Worm (Caenorhabditis elegans) whole organism, late embryonic: ENCODE measurements around the gene mcm-2.

Experiments used
- C08G9.2 ChIP-seq: sonication (generic microtip); optimal IDR thresholded peaks from 2 replicates; lab custom pipeline; 2016; ENCODE audit warnings: mild to moderate bottlenecking, missing genetic modification characterization, moderate library complexity, missing compliant biosample characterization
- C38D4.7 ChIP-seq: fragments of 200-800 bp; sonication (Bioruptor generic); optimal IDR thresholded peaks from 2 replicates; lab custom pipeline; 2018; ENCODE audit warnings: mild to moderate bottlenecking, missing genetic modification characterization, moderate library complexity, missing compliant biosample characterization
- K02D7.2 ChIP-seq: sonication (generic microtip); optimal IDR thresholded peaks from 2 replicates; lab custom pipeline; 2017; ENCODE audit warnings: mild to moderate bottlenecking, missing genetic modification characterization, missing compliant biosample characterization
- T23F11.4 ChIP-seq: fragments of 200-800 bp; sonication (Bioruptor generic); optimal IDR thresholded peaks from 2 replicates; lab custom pipeline; 2018; ENCODE audit warnings: mild to moderate bottlenecking, missing genetic modification characterization, missing compliant biosample characterization
- Y22D7AL.16 ChIP-seq: sonication (generic microtip); optimal IDR thresholded peaks from 2 replicates; lab custom pipeline; 2016; ENCODE audit warnings: missing genetic modification characterization, missing compliant biosample characterization
- ahr-1 ChIP-seq: sonication (generic microtip); optimal IDR thresholded peaks from 2 replicates; lab custom pipeline; 2016; ENCODE audit warnings: missing genetic modification characterization, missing compliant biosample characterization
- ama-1 ChIP-seq: fragments of 150-350 bp; optimal IDR thresholded peaks from 2 replicates; lab custom pipeline; 2014
- ceh-22 ChIP-seq: sonication (generic microtip); optimal IDR thresholded peaks from 2 replicates; lab custom pipeline; 2017; ENCODE audit warnings: missing biosample characterization, missing genetic modification characterization
- ceh-24 ChIP-seq: sonication (generic microtip); optimal IDR thresholded peaks from 2 replicates; lab custom pipeline; 2016; ENCODE audit warnings: mild to moderate bottlenecking, missing genetic modification characterization, missing compliant biosample characterization
- ceh-31 ChIP-seq: sonication (generic microtip); optimal IDR thresholded peaks from 2 replicates; lab custom pipeline; 2016; ENCODE audit warnings: missing genetic modification characterization, missing compliant biosample characterization
- ceh-45 ChIP-seq: fragments of 200-800 bp; sonication (Bioruptor generic); IDR thresholded peaks from 2 replicates; pipeline ENCODE4 v1.3.6; 2022; ENCODE audit warnings: missing genetic modification reagents, missing genetic modification characterization, missing compliant biosample characterization
- ceh-48 ChIP-seq: sonication (generic microtip); optimal IDR thresholded peaks from 2 replicates; lab custom pipeline; 2016; ENCODE audit warnings: missing genetic modification characterization, inconsistent platforms, missing compliant biosample characterization
- ceh-6 ChIP-seq: fragments of 200-800 bp; sonication (Bioruptor generic); optimal IDR thresholded peaks from 2 replicates; lab custom pipeline; 2018; ENCODE audit warnings: mild to moderate bottlenecking, missing genetic modification characterization, missing compliant biosample characterization
- ceh-9 ChIP-seq: sonication (generic microtip); optimal IDR thresholded peaks from 2 replicates; lab custom pipeline; 2016; ENCODE audit warnings: mild to moderate bottlenecking, missing genetic modification characterization, inconsistent platforms, missing compliant biosample characterization
- dmd-4 ChIP-seq: sonication (generic microtip); optimal IDR thresholded peaks from 2 replicates; lab custom pipeline; 2016; ENCODE audit warnings: borderline replicate concordance, missing genetic modification characterization, missing compliant biosample characterization
- dve-1 ChIP-seq: sonication (generic microtip); optimal IDR thresholded peaks from 2 replicates; lab custom pipeline; 2017; ENCODE audit warnings: antibody characterized with exemption, mild to moderate bottlenecking, missing genetic modification characterization, missing compliant biosample characterization
- ets-4 ChIP-seq: sonication (generic microtip); optimal IDR thresholded peaks from 2 replicates; lab custom pipeline; 2016; ENCODE audit warnings: missing genetic modification characterization, missing compliant biosample characterization
- fkh-6 ChIP-seq: sonication (generic microtip); optimal IDR thresholded peaks from 2 replicates; lab custom pipeline; 2016; ENCODE audit warnings: missing genetic modification characterization, missing compliant biosample characterization
- gmeb-2 ChIP-seq: sonication (generic microtip); optimal IDR thresholded peaks from 2 replicates; lab custom pipeline; 2016; ENCODE audit warnings: missing genetic modification characterization, inconsistent platforms, missing compliant biosample characterization
- hlh-13 ChIP-seq: fragments of 200-800 bp; sonication (Bioruptor generic); optimal IDR thresholded peaks from 2 replicates; lab custom pipeline; 2018; ENCODE audit warnings: mild to moderate bottlenecking, missing genetic modification characterization, missing compliant biosample characterization
- hlh-15 ChIP-seq: sonication (generic microtip); optimal IDR thresholded peaks from 2 replicates; lab custom pipeline; 2016; ENCODE audit warnings: missing genetic modification characterization, missing compliant biosample characterization
- hlh-30 ChIP-seq: sonication (generic microtip); optimal IDR thresholded peaks from 2 replicates; lab custom pipeline; 2017; ENCODE audit warnings: antibody characterized with exemption, missing genetic modification characterization, missing compliant biosample characterization; ENCODE audit not compliant: insufficient read depth
- hlh-6 ChIP-seq: sonication (generic microtip); optimal IDR thresholded peaks from 2 replicates; lab custom pipeline; 2016; ENCODE audit warnings: missing genotype, missing genetic modification characterization, missing compliant biosample characterization
- hlh-8 ChIP-seq: sonication (generic microtip); optimal IDR thresholded peaks from 2 replicates; lab custom pipeline; 2016; ENCODE audit warnings: missing genotype, missing genetic modification characterization, missing compliant biosample characterization
- nfya-1 ChIP-seq: sonication (generic microtip); optimal IDR thresholded peaks from 2 replicates; lab custom pipeline; 2017; ENCODE audit warnings: missing genetic modification characterization, mild to moderate bottlenecking, missing compliant biosample characterization, antibody characterized with exemption, moderate library complexity
- nhr-232 ChIP-seq: sonication (generic microtip); optimal IDR thresholded peaks from 2 replicates; lab custom pipeline; 2016; ENCODE audit warnings: missing genetic modification characterization, missing compliant biosample characterization
- npax-4 ChIP-seq: sonication (generic microtip); optimal IDR thresholded peaks from 2 replicates; lab custom pipeline; 2016; ENCODE audit warnings: missing genetic modification characterization, missing compliant biosample characterization
- odd-2 ChIP-seq: sonication (generic microtip); optimal IDR thresholded peaks from 2 replicates; lab custom pipeline; 2017; ENCODE audit warnings: antibody characterized with exemption, mild to moderate bottlenecking, missing genetic modification characterization, missing compliant biosample characterization
- pag-3 ChIP-seq: sonication (generic microtip); optimal IDR thresholded peaks from 2 replicates; lab custom pipeline; 2016; ENCODE audit warnings: missing compliant biosample characterization, missing genetic modification characterization, borderline replicate concordance
- pax-1 ChIP-seq: fragments of 150-350 bp; optimal IDR thresholded peaks from 2 replicates; lab custom pipeline; 2014; ENCODE audit warnings: missing biosample characterization, missing genetic modification characterization
- pqm-1 ChIP-seq: sonication (generic microtip); optimal IDR thresholded peaks from 2 replicates; lab custom pipeline; 2016; ENCODE audit warnings: missing genetic modification characterization, missing compliant biosample characterization
- rnt-1 ChIP-seq: sonication (generic microtip); optimal IDR thresholded peaks from 2 replicates; lab custom pipeline; 2016; ENCODE audit warnings: missing genetic modification characterization, missing compliant biosample characterization
- sox-2 ChIP-seq: fragments of 200-800 bp; sonication (Bioruptor generic); IDR thresholded peaks from 2 replicates; pipeline ENCODE4 v1.3.6; 2022; ENCODE audit warnings: missing genetic modification reagents, missing genetic modification characterization, missing compliant biosample characterization
- syd-9 ChIP-seq: sonication (generic microtip); optimal IDR thresholded peaks from 2 replicates; lab custom pipeline; 2016; ENCODE audit warnings: mild to moderate bottlenecking, missing genetic modification characterization, moderate library complexity, missing compliant biosample characterization
- tbx-2 ChIP-seq: sonication (generic microtip); optimal IDR thresholded peaks from 2 replicates; lab custom pipeline; 2016; ENCODE audit warnings: missing genetic modification characterization, missing compliant biosample characterization
- tbx-7 ChIP-seq: sonication (generic microtip); optimal IDR thresholded peaks from 2 replicates; lab custom pipeline; 2016; ENCODE audit warnings: missing genotype, missing genetic modification characterization, missing compliant biosample characterization
- unc-3 ChIP-seq, 2 experiments: fragments of 200-800 bp in 1 of 2; sonication (Bioruptor generic) in 1 of 2; sonication (generic microtip) in 1 of 2; conservative IDR thresholded peaks in 1 of 2; optimal IDR thresholded peaks in 1 of 2; 2 replicates each; pipeline versions ENCODE4 v1.3.6 to Lab custom; 2016 to 2022; ENCODE audit warnings: missing compliant biosample characterization in 2 of 2, missing genetic modification characterization in 2 of 2, missing genetic modification reagents in 1 of 2
- unc-42 ChIP-seq: sonication (generic microtip); optimal IDR thresholded peaks from 2 replicates; lab custom pipeline; 2016; ENCODE audit warnings: missing genotype, missing genetic modification characterization, missing compliant biosample characterization
- unc-55 ChIP-seq: sonication (generic microtip); optimal IDR thresholded peaks from 2 replicates; lab custom pipeline; 2017; ENCODE audit warnings: missing biosample characterization, missing genetic modification reagents, missing genetic modification characterization
- unc-86 ChIP-seq: sonication (generic microtip); optimal IDR thresholded peaks from 2 replicates; lab custom pipeline; 2016; ENCODE audit warnings: missing genetic modification characterization, missing compliant biosample characterization
- zip-5 ChIP-seq: sonication (generic microtip); optimal IDR thresholded peaks from 2 replicates; lab custom pipeline; 2016; ENCODE audit warnings: missing genetic modification characterization, missing compliant biosample characterization

mcm-2 gene

DNA sequence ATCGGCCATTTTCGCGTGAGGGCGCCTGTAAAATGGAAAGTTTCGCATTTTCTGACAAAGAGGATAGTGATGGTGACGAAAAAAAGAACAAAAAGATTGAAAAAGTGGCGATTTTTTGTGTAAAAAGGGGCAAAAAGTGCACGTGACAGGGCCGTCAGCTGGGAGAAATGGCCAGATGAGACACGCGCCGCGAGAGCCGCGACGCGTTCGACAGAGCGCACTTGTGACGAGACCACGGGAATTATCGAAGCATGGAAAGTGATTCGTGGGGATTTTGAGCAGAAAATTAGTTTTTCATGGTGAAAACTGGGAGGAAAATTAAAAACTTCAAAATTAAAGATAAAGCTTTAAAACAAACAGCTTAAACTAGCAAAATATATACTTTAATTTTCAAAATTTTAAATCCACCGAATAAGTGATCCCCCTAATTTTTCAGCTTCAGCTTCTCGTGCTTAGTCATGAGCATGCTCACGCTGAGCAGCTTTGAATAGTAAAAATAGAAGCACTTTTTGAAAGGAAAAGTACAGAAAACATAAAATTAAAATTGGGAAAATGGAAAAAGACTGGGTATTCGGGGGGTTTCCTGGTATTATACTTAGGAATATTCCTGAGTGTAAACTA, 38.8 kb downstream of the mcm-2 start, which contains the start of gene W03C9.5 (continued):
- peak; percentile 99 for TF ChIP-seq hlh-30
- peak; percentile 78 for TF ChIP-seq hlh-6 (tag; lab: Kevin White, UChicago)
- TF ChIP-seq ceh-22 (tag; lab: Kevin White, UChicago): no peak
- TF ChIP-seq C38D4.7 (GFP tag; lab: Kevin White, UChicago): peak; percentile 63
- TF ChIP-seq tbx-7 (tag; lab: Kevin White, UChicago): peak; percentile 97
- TF ChIP-seq gmeb-2 (tag; lab: Kevin White, UChicago): peak; percentile 21
- peak; percentile 72; the same call in 1 of the 2 replicates for TF ChIP-seq unc-3 (GFP tag; conservative IDR thresholded peaks at IDR 0.05; lab: Robert Waterston, UW)
- peak; percentile 89 for TF ChIP-seq unc-3 (tag; optimal IDR thresholded peaks at IDR 0.05; lab: Kevin White, UChicago)
- peak; percentile 80 for TF ChIP-seq nfya-1
- TF ChIP-seq zip-5 (tag; lab: Kevin White, UChicago): peak; percentile 95
- peak; percentile 97 for TF ChIP-seq dmd-4
- peak; percentile 27 for TF ChIP-seq nhr-232 (tag; lab: Kevin White, UChicago)
- peak; percentile 73 for TF ChIP-seq fkh-6 (tag; lab: Kevin White, UChicago)
- peak; percentile 98 for TF ChIP-seq pqm-1 (tag; lab: Kevin White, UChicago)
- peak; percentile 47 for TF ChIP-seq ceh-6 (GFP tag; lab: Kevin White, UChicago)
- peak; percentile 28 for TF ChIP-seq ceh-48
- peak; percentile 83 for TF ChIP-seq pag-3
- TF ChIP-seq ama-1 (lab: Kevin White, UChicago): no peak
- TF ChIP-seq C08G9.2 (tag; lab: Kevin White, UChicago): peak; percentile 99
- TF ChIP-seq npax-4 (tag; lab: Kevin White, UChicago): peak; percentile 35
- peak; percentile 62 for TF ChIP-seq T23F11.4
- TF ChIP-seq, all 69 proteins: peak for 57

DNA sequence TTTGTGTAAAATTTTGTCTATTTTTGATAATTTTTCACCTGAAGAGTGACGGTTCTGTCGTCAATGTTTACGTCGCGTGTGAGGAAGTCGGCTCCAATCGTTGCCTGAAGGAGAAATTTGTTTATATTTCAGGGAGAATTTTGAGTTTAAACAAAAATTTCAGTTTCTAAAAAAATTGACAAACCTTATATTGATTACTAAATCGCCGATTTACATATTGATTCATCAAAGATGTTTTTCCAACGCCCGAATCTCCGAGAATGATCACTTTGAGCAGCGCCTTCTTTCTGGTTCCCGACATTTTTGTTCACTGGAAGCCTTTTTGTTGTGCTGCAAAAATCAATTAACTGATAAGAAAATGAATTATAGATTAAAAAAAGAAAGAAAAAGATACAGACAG, 39.8 kb downstream of the mcm-2 start, which contains the start of gene rab-7:
rab-7 (minus strand) TSS at position 330 of the 400 bp plus-strand sequence.
- no peak for TF ChIP-seq dve-1 (tag; lab: Kevin White, UChicago)
- no peak for TF ChIP-seq pqm-1 (tag; lab: Kevin White, UChicago)
- TF ChIP-seq hlh-8 (tag; lab: Kevin White, UChicago): no peak
- no peak for TF ChIP-seq ceh-22 (tag; lab: Kevin White, UChicago)
- TF ChIP-seq hlh-13 (GFP tag; lab: Kevin White, UChicago): no peak
- TF ChIP-seq pax-1: no peak
- no peak for TF ChIP-seq ahr-1 (tag; lab: Kevin White, UChicago)
- TF ChIP-seq ceh-45: no peak
- TF ChIP-seq unc-55 (GFP tag; lab: Kevin White, UChicago): no peak
- no peak for TF ChIP-seq C08G9.2 (tag; lab: Kevin White, UChicago)
- TF ChIP-seq zip-5 (tag; lab: Kevin White, UChicago): no peak
- no peak for TF ChIP-seq rnt-1 (tag; lab: Kevin White, UChicago)
- no peak for TF ChIP-seq Y22D7AL.16 (tag; lab: Kevin White, UChicago)
- TF ChIP-seq syd-9 (tag; lab: Kevin White, UChicago): no peak
- no peak for TF ChIP-seq ceh-9 (tag; lab: Kevin White, UChicago)
- no peak for TF ChIP-seq tbx-2
- TF ChIP-seq nfya-1: no peak
- TF ChIP-seq, all 69 proteins: peak for 0

DNA sequence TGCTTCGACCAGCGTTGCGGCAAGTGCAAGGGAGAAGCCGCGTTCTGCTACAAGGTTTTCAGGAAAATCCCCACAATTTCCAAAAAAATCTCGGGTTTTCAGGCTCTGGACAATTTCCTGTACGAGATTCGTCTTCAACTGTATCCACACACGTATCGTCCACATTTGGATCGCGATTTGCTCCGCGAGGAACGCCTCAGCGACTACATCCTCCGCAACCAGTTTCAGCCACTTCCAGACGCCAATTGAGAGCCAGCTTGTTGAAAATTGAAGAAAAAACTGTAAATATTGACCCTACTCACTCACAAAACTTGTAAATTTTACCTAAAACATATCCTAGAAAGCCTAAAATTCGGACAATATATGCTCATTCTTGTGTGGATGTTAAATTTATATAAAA, 41.6 kb downstream of the mcm-2 start:
- TF ChIP-seq ceh-31 (tag; lab: Kevin White, UChicago): no peak
- TF ChIP-seq ceh-48: no peak
- TF ChIP-seq ceh-22 (tag; lab: Kevin White, UChicago): no peak
- TF ChIP-seq sox-2 (GFP tag; lab: Robert Waterston, UW): no peak
- TF ChIP-seq unc-55 (GFP tag; lab: Kevin White, UChicago): no peak
- no peak for TF ChIP-seq ahr-1 (tag; lab: Kevin White, UChicago)
- no peak for TF ChIP-seq unc-86 (tag; lab: Kevin White, UChicago)
- TF ChIP-seq hlh-6 (tag; lab: Kevin White, UChicago): no peak
- no peak for TF ChIP-seq unc-3 (GFP tag; conservative IDR thresholded peaks at IDR 0.05; lab: Robert Waterston, UW)
- TF ChIP-seq unc-3 (tag; optimal IDR thresholded peaks at IDR 0.05; lab: Kevin White, UChicago): no peak
- no peak for TF ChIP-seq K02D7.2
- TF ChIP-seq hlh-15 (tag; lab: Kevin White, UChicago): no peak
- TF ChIP-seq ceh-6 (GFP tag; lab: Kevin White, UChicago): no peak
- TF ChIP-seq ets-4 (tag; lab: Kevin White, UChicago): no peak
- no peak for TF ChIP-seq fkh-6 (tag; lab: Kevin White, UChicago)
- TF ChIP-seq rnt-1 (tag; lab: Kevin White, UChicago): no peak
- no peak for TF ChIP-seq odd-2 (tag; lab: Kevin White, UChicago)
- no peak for TF ChIP-seq ceh-24
- TF ChIP-seq C38D4.7 (GFP tag; lab: Kevin White, UChicago): no peak
- no peak for TF ChIP-seq unc-42
- TF ChIP-seq syd-9 (tag; lab: Kevin White, UChicago): no peak
